Fruit fly (Drosophila melanogaster): ENCODE results near the gene RhoGAP71E.

RhoGAP71E gene

dm6 chr3L:15580487-15580886 is 8.2 kb upstream of the RhoGAP71E start, which contains the start of the genes mrn and CG12301 (continued):
- TF ChIP-seq gsb-n (tag; optimal IDR thresholded peaks at IDR 0.05) (no peak), luna (GFP tag; optimal IDR thresholded peaks at IDR 0.05) (peak; percentile 20), CG4707 (GFP tag; optimal IDR thresholded peaks at IDR 0.05) (no peak), CG6854 (GFP tag; optimal IDR thresholded peaks at IDR 0.05) (peak; percentile 34), az2 (GFP tag; optimal IDR thresholded peaks at IDR 0.05) (peak; percentile 61), rib (GFP tag; IDR thresholded peaks at IDR 0.05) (peak; percentile 81), cato (GFP tag; optimal IDR thresholded peaks at IDR 0.05; ENCODE audit: borderline replicate concordance) (peak; percentile 31), fru (optimal IDR thresholded peaks at IDR 0.05) (no peak), stc (GFP tag; IDR thresholded peaks at IDR 0.05) (peak; percentile 90), CG11560 (tag; IDR thresholded peaks at IDR 0.05) (peak; percentile 70; the same call in 2 of the 3 replicates), nerfin-1 (tag; optimal IDR thresholded peaks at IDR 0.05) (peak; percentile 60), fd102C (GFP tag; optimal IDR thresholded peaks at IDR 0.05) (no peak), Nf-YA (GFP tag; IDR thresholded peaks at IDR 0.05) (no peak), CG1233 (GFP tag; optimal IDR thresholded peaks at IDR 0.05) (no peak), CG18262 (tag; optimal IDR thresholded peaks at IDR 0.05) (peak; percentile 83), caup (GFP tag; optimal IDR thresholded peaks at IDR 0.05; ENCODE audit: severe bottlenecking) (no peak), twi (tag; optimal IDR thresholded peaks at IDR 0.05) (no peak), ttk (GFP tag; IDR thresholded peaks at IDR 0.05) (peak; percentile 71), CG7928 (GFP tag; optimal IDR thresholded peaks at IDR 0.05) (no peak), gfzf (GFP tag; optimal IDR thresholded peaks at IDR 0.05) (peak; percentile 22), Pdp1 (GFP tag; optimal IDR thresholded peaks at IDR 0.05) (peak in 1 of 2 experiments; percentile 76), Dip3 (GFP tag; optimal IDR thresholded peaks at IDR 0.05) (peak; percentile 70), CG6813 (GFP tag; optimal IDR thresholded peaks at IDR 0.05) (no peak), Max (GFP tag; optimal IDR thresholded peaks at IDR 0.05) (peak; percentile 95), gcm (GFP tag; optimal IDR thresholded peaks at IDR 0.05) (no peak), Stat92E (GFP tag; optimal IDR thresholded peaks at IDR 0.05) (peak in 1 of 3 experiments; percentile 41), CG14014 (GFP tag; IDR thresholded peaks at IDR 0.05) (peak; percentile 70), org-1 (GFP tag; optimal IDR thresholded peaks at IDR 0.05) (no peak), CG11504 (tag; optimal IDR thresholded peaks at IDR 0.05) (no peak), slbo (GFP tag; IDR thresholded peaks at IDR 0.05) (peak; percentile 94), Fer2 (tag; optimal IDR thresholded peaks at IDR 0.05) (no peak), CG7556 (GFP tag; optimal IDR thresholded peaks at IDR 0.05) (no peak), btn (GFP tag; optimal IDR thresholded peaks at IDR 0.05) (no peak), odd (GFP tag; optimal IDR thresholded peaks at IDR 0.05) (no peak), CG1529 (GFP tag; optimal IDR thresholded peaks at IDR 0.05) (no peak), CG10209 (GFP tag; optimal IDR thresholded peaks at IDR 0.05) (no peak), CG12236 (GFP tag; optimal IDR thresholded peaks at IDR 0.05) (no peak), dpn (GFP tag; optimal IDR thresholded peaks at IDR 0.05) (peak; percentile 71 to 82), NFAT (GFP tag; IDR thresholded peaks at IDR 0.05) (peak; percentile 88), tap (tag; optimal IDR thresholded peaks at IDR 0.05) (no peak), B-H1 (GFP tag; IDR thresholded peaks at IDR 0.05) (peak; percentile 96), CG4404 (GFP tag; IDR thresholded peaks at IDR 0.05) (peak; percentile 90), Chrac-16 (GFP tag; optimal IDR thresholded peaks at IDR 0.05) (peak; percentile 54), CG1024 (GFP tag; IDR thresholded peaks at IDR 0.05) (peak; percentile 34; the same call in 1 of the 2 replicates), CG8944 (GFP tag; optimal IDR thresholded peaks at IDR 0.05) (peak; percentile 22), Atf6 (GFP tag; IDR thresholded peaks at IDR 0.05) (peak; percentile 81), Drgx (GFP tag; IDR thresholded peaks at IDR 0.05) (peak; percentile 92), CG17361 (GFP tag; IDR thresholded peaks at IDR 0.05) (no peak; the same call in 2 of the 3 replicates), CG32532 (GFP tag; IDR thresholded peaks at IDR 0.05) (peak; percentile 94), CG10321 (GFP tag; IDR thresholded peaks at IDR 0.05) (no peak), Gug (GFP tag; IDR thresholded peaks at IDR 0.05) (peak; percentile 89), lmd (GFP tag; IDR thresholded peaks at IDR 0.05) (peak; percentile 94)

Measured in whole organism, embryonic.